Worm (Caenorhabditis elegans): ENCODE data around the gene srx-10.

Gene srx-10

ce11 chrV:13957691-13958090 is 11.4 kb upstream of the srx-10 start:
- no peak for TF ChIP-seq nhr-20 (tag; optimal IDR thresholded peaks at IDR 0.05)
- TF ChIP-seq unc-130 (tag; optimal IDR thresholded peaks at IDR 0.05) = no peak
- TF ChIP-seq ceh-8 (GFP tag; optimal IDR thresholded peaks at IDR 0.05) = no peak
- TF ChIP-seq lin-14 (GFP tag; optimal IDR thresholded peaks at IDR 0.05) = no peak
- TF ChIP-seq skn-1 (tag; optimal IDR thresholded peaks at IDR 0.05) = no peak
- TF ChIP-seq snpc-4 (tag; optimal IDR thresholded peaks at IDR 0.05) = no peak
- no peak for TF ChIP-seq pax-3 (tag; optimal IDR thresholded peaks at IDR 0.05)
- no peak for TF ChIP-seq tlp-1 (tag; optimal IDR thresholded peaks at IDR 0.05)
- no peak for TF ChIP-seq nhr-77 (tag; optimal IDR thresholded peaks at IDR 0.05)
- no peak for TF ChIP-seq nhr-71 (tag; optimal IDR thresholded peaks at IDR 0.05)
- TF ChIP-seq lin-15B (tag; optimal IDR thresholded peaks at IDR 0.05) = no peak
- no peak for TF ChIP-seq hpl-2 (GFP tag; optimal IDR thresholded peaks at IDR 0.05)
- no peak for TF ChIP-seq zag-1 (tag; optimal IDR thresholded peaks at IDR 0.05)
- TF ChIP-seq mep-1 (tag; optimal IDR thresholded peaks at IDR 0.05) = no peak
- TF ChIP-seq unc-98 (GFP tag; IDR thresholded peaks at IDR 0.05) = no peak

DNA sequence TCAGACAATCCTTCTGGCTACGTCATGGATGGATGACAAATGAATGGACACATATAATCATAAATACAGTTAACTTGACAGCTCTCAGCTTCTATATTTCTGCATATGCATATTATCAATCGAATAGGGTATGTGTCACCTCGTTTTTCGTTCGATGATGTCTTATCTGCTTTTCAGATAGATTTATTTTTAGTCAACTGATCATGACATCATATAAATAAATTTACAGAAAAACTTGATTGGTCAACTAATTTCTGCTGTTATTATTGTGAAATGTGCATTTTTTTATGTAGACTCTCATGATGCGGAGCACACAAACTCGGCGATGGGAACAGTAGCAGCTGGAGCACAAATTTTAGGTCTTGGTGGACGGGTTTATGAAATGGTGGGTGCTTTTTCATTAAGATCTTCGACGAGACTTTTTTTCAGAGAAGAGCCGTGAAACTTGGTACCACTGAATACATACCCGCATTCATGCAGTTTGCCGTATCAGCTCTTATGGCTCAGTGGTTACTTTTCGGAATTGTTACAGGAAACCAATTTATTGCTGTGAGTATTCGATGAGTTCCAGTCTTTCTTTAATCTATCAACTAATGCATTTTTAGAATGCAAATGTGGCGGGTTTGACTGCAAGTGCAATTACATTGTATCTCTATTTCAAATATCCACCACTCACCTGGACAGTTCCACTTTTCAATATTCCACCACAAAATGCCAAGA is 9.2 kb upstream of the srx-10 start:
- TF ChIP-seq nhr-85 (tag) (no peak), egl-27 (tag; optimal IDR thresholded peaks at IDR 0.05) (no peak), nhr-11 (tag; optimal IDR thresholded peaks at IDR 0.05) (no peak), elt-2 (tag; optimal IDR thresholded peaks at IDR 0.05) (no peak), C04F5.9 (tag; optimal IDR thresholded peaks at IDR 0.05) (no peak), hpl-2 (GFP tag; optimal IDR thresholded peaks at IDR 0.05) (no peak), mdl-1 (tag; optimal IDR thresholded peaks at IDR 0.05) (no peak), dsc-1 (tag; optimal IDR thresholded peaks at IDR 0.05) (no peak), jun-1 (tag; optimal IDR thresholded peaks at IDR 0.05) (no peak), fkh-4 (tag; optimal IDR thresholded peaks at IDR 0.05; ENCODE audit: borderline replicate concordance) (no peak)

DNA sequence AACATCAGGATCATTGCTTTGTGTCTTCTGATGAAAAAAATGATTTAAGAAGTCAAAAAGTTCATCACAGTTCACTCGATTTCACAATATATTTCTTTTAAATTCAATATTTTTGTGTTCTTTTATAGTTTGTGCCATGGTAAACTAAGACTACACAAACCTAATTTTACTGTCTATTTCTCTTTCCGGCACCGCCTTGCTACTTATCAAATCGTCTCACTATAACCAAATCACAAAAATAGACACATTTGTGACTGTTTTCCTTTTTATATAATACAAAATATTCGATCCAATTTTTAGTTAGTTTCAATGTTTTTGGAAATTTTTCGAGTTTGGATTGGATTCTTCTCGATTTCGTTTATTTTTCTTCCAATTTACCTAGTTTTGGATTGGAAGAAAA is 7.8 kb upstream of the srx-10 start, which contains the start of gene swt-6:
Gene swt-6, plus strand, starts transcription at position 301 of the 400 bp plus-strand sequence.
- no peak for TF ChIP-seq efl-1 (optimal IDR thresholded peaks at IDR 0.05)
- TF ChIP-seq efl-1 (GFP tag; optimal IDR thresholded peaks at IDR 0.05 in 1 of 2) = peak in 1 of 2 experiments; percentile 22
- TF ChIP-seq nhr-20 (tag; optimal IDR thresholded peaks at IDR 0.05) = no peak

- peak in 1 of 6 experiments; percentile 45 for TF ChIP-seq elt-3 (tag; optimal IDR thresholded peaks at IDR 0.05)
- no peak for TF ChIP-seq efl-1 (optimal IDR thresholded peaks at IDR 0.05)
- TF ChIP-seq efl-1 (GFP tag; optimal IDR thresholded peaks at IDR 0.05 in 1 of 2) = peak in 1 of 2 experiments; percentile 35
- TF ChIP-seq fkh-4 (tag; optimal IDR thresholded peaks at IDR 0.05; ENCODE audit: borderline replicate concordance) = no peak
These were observed 6.9 kb upstream of the srx-10 start, which contains the start of gene R10D12.8 for ce11 chrV:13953191-13953590. Gene R10D12.8, minus strand, starts transcription at chrV:13953291.

DNA sequence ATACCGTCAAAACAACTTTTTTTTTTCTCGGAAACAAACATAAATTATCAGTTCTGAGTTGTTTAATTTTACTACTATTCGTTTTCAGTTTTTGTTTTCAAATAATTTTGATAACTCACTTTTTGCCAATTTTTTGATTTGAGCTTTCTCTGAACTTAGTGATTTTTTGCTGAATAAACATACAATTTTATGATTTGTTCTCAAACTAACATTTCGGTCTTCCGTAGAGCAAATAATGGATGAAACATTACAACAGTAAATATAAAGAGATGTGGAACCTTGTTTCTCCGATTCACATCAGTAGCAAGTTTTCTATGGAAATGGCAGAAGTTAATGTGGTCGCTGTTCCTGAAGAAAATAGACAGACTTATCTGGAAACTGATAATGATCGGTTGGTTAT is 3.5 kb upstream of the srx-10 start, which contains the start of gene R10D12.7:
Gene R10D12.7, plus strand, starts transcription at position 301 of the 400 bp plus-strand sequence.
- no peak for TF ChIP-seq vab-15 (tag; optimal IDR thresholded peaks at IDR 0.05)
- no peak for TF ChIP-seq nhr-76 (tag; optimal IDR thresholded peaks at IDR 0.05)
- TF ChIP-seq egl-13 (tag; optimal IDR thresholded peaks at IDR 0.05) = no peak
- no peak for TF ChIP-seq elt-3 (tag; optimal IDR thresholded peaks at IDR 0.05)
- TF ChIP-seq ceh-8 (GFP tag; optimal IDR thresholded peaks at IDR 0.05) = no peak
- TF ChIP-seq nhr-85 (tag) = no peak
- no peak for TF ChIP-seq ztf-11 (tag; optimal IDR thresholded peaks at IDR 0.05)
- TF ChIP-seq unc-62 (GFP tag; optimal IDR thresholded peaks at IDR 0.05) = no peak
- TF ChIP-seq ceh-90 (tag; optimal IDR thresholded peaks at IDR 0.05) = no peak
- no peak for TF ChIP-seq fkh-8 (tag; optimal IDR thresholded peaks at IDR 0.05)
- no peak for TF ChIP-seq C34B4.2 (tag; optimal IDR thresholded peaks at IDR 0.05)
- TF ChIP-seq ceh-88 (GFP tag; IDR thresholded peaks at IDR 0.05) = no peak
- TF ChIP-seq snu-23 (GFP tag; optimal IDR thresholded peaks at IDR 0.05) = no peak
- TF ChIP-seq zip-4 (GFP tag; optimal IDR thresholded peaks at IDR 0.05) = no peak
- no peak for TF ChIP-seq lin-39 (tag; optimal IDR thresholded peaks at IDR 0.05)
